Fruit fly (Drosophila melanogaster) Kc167 (cell line): ENCODE results near the gene CG42676.

Experiments used
- Myc ChIP-seq: fragments of >200 bp; optimal IDR thresholded peaks from 2 replicates; lab custom pipeline; 2017; ENCODE audit warnings: missing external identifiers
- Sin3A ChIP-seq: fragments of >200 bp; optimal IDR thresholded peaks from 2 replicates; lab custom pipeline; 2018; ENCODE audit warnings: missing external identifiers
- h ChIP-seq: fragments of >200 bp; optimal IDR thresholded peaks from 3 replicates; lab custom pipeline; 2018; ENCODE audit warnings: missing external identifiers
- insv ChIP-seq: fragments of >200 bp; optimal IDR thresholded peaks from 3 replicates; lab custom pipeline; 2018; ENCODE audit warnings: missing external identifiers
- psq ChIP-seq: fragments of >200 bp; optimal IDR thresholded peaks from 2 replicates; lab custom pipeline; 2017; ENCODE audit warnings: missing external identifiers

DNA sequence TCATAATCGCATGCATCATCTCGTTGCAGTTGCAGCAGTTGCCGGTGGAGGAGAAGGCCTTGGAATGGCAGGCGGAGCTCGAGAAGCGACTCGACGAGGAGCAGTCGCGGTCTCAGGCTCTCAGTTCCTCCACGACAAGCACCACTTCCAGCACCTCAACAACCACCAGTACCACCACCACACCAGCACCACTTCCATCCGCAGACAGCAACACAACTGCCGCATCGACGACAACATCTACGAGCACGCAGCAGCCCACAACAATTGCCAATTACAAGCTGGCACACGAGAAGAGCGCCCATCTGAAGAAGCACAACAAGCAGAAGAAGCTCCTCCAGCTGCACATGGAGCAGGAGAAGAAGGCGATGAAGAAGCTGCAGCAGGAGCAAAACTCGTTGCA, 19.5 kb downstream of the CG42676 start:
- TF ChIP-seq psq (lab: Kevin White, UChicago) (no peak), insv (lab: Kevin White, UChicago) (no peak), h (lab: Kevin White, UChicago) (no peak), Sin3A (no peak), Myc (lab: Kevin White, UChicago) (no peak)
